Fruit fly (Drosophila melanogaster) whole organism, wandering third instar larva: Measurements from ENCODE around the gene Gagr.

Experiments used
- Hr78 ChIP-seq: fragments of >200 bp; optimal IDR thresholded peaks from 2 replicates; lab custom pipeline; 2017; ENCODE audit warnings: missing biosample characterization, missing genetic modification characterization
- dl ChIP-seq, 2 experiments: fragments of 175-275, 200-275 bp in 1 of 2; fragments of 200-275 bp in 1 of 2; sonication (Bioruptor generic); optimal IDR thresholded peaks; lab custom pipeline; 2018; ENCODE audit warnings: mild to moderate bottlenecking in 2 of 2, missing biosample characterization in 2 of 2, missing genetic modification characterization in 2 of 2, moderate library complexity in 2 of 2; ENCODE audit not compliant: partially characterized antibody in 2 of 2, insufficient read depth in 1 of 2
- lola ChIP-seq: fragments of >200 bp; optimal IDR thresholded peaks from 2 replicates; lab custom pipeline; 2017; ENCODE audit warnings: missing biosample characterization, missing genetic modification characterization
- usp ChIP-seq: fragments of >200 bp; optimal IDR thresholded peaks from 2 replicates; lab custom pipeline; 2017; ENCODE audit warnings: missing biosample characterization, missing genetic modification characterization

DNA sequence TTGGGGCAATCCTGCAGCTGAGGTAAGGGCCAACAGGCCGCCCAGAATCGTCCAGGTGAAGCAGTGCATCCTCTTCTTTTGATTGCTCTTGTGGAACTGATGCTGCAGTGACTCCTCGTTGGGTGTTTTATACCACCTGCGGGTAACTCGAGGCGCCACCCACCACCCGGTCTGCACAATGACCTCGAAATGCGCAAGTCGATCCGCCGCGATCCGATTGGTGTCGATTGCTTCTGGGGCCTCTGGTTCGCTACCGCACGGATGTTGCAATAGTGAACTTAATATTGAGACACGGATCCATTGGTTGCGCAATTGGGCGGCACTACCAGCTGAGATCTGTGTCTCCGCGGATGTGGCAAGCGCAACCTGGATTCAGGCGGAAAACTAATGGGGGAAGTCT, 27.1 kb upstream of the Gagr start, which contains the start of gene Cpr72Ec:
- no peak for TF ChIP-seq dl (GFP tag; optimal IDR thresholded peaks at IDR 0.05; lab: Kevin White, UChicago; ENCODE audit: insufficient read depth in 1 of 2, partially characterized antibody in 2 of 2)
- no peak for TF ChIP-seq Hr78 (GFP tag; lab: Kevin White, UChicago)
- TF ChIP-seq lola = no peak
- no peak for TF ChIP-seq usp (GFP tag; lab: Kevin White, UChicago)
